Worm (Caenorhabditis elegans) whole organism, mixed stage, embryonic: ENCODE results near the gene H35B03.1.

Source experiments
- M03D4.4 ChIP-seq: sonication (generic microtip); optimal IDR thresholded peaks from 2 replicates; lab custom pipeline; 2017; ENCODE audit warnings: mild to moderate bottlenecking, missing genetic modification characterization, missing compliant biosample characterization
- cnd-1 ChIP-seq: fragments of 200-800 bp; sonication (Bioruptor generic); optimal IDR thresholded peaks from 2 replicates; lab custom pipeline; 2018; ENCODE audit warnings: mild to moderate bottlenecking, missing genetic modification characterization, missing compliant biosample characterization
- unc-39 ChIP-seq: fragments of 150-350 bp; optimal IDR thresholded peaks from 2 replicates; lab custom pipeline; 2014; ENCODE audit warnings: missing biosample characterization, missing genetic modification characterization
- zip-8 ChIP-seq: fragments of 150-350 bp; optimal IDR thresholded peaks from 2 replicates; lab custom pipeline; 2014; ENCODE audit warnings: missing biosample characterization, missing genetic modification characterization

DNA sequence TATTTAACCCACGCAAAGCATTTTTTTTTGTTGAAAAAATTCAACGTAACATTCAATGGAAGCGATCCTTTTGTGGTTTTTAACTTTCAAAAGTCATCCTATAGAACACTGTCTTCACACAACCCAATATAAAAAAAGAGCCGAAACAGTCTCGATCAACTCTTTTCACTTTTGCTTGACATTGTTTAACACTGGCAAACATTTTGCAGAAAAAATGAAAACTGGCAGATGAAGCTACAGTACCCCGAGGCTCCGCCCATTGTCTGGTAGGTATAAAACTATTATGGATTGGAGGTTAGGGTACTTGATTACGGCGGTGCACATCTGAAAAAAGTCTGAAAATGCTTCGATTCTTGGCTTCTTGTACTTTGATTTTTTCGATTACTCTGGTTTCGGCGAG lies 9.3 kb downstream of the H35B03.1 start, which contains the start of gene cpg-18:
- no peak for TF ChIP-seq zip-8 (tag; lab: Kevin White, UChicago)
- TF ChIP-seq unc-39 (tag; lab: Kevin White, UChicago): no peak
- no peak for TF ChIP-seq M03D4.4 (tag; lab: Kevin White, UChicago)
- no peak for TF ChIP-seq cnd-1 (tag; lab: Kevin White, UChicago)
